Fruit fly (Drosophila melanogaster) whole organism, embryonic: Measurements from ENCODE around the gene Calr.

Experiments
- BEAF-32 ChIP-seq: fragments of 200-800 bp; sonication (Bioruptor generic); optimal IDR thresholded peaks from 3 replicates; lab custom pipeline; 2017; ENCODE audit warnings: missing biosample characterization, missing genetic modification characterization, mild to moderate bottlenecking, moderate library complexity, missing genetic modification reagents
- Bgb ChIP-seq: fragments of 200-800 bp; sonication (Bioruptor generic); IDR thresholded peaks from 2 replicates; pipeline ENCODE4 v1.3.6; 2022; ENCODE audit warnings: missing biosample characterization, missing genetic modification characterization; ENCODE audit not compliant: partially characterized antibody
- CG1024 ChIP-seq: fragments of 200-800 bp; sonication (Bioruptor generic); IDR thresholded peaks from 2 replicates; pipeline ENCODE4 v1.3.6; 2022; ENCODE audit warnings: missing biosample characterization, missing genetic modification characterization
- CG13287 ChIP-seq: fragments of 200-800 bp; sonication (Bioruptor generic); IDR thresholded peaks from 2 replicates; pipeline ENCODE4 v1.3.6; 2022; ENCODE audit warnings: missing biosample characterization, missing genetic modification characterization; ENCODE audit not compliant: partially characterized antibody
- CG14710 ChIP-seq: fragments of 200-800 bp; sonication (Bioruptor generic); optimal IDR thresholded peaks from 3 replicates; lab custom pipeline; 2019; ENCODE audit warnings: missing biosample characterization, mild to moderate bottlenecking, missing genetic modification characterization, moderate library complexity
- CG15073 ChIP-seq: fragments of 200-800 bp; sonication (Bioruptor generic); optimal IDR thresholded peaks from 2 replicates; lab custom pipeline; 2016; ENCODE audit warnings: missing biosample characterization, missing genetic modification characterization
- CG15514 ChIP-seq: fragments of 200-800 bp; sonication (Bioruptor generic); optimal IDR thresholded peaks from 3 replicates; lab custom pipeline; 2017; ENCODE audit warnings: missing biosample characterization, missing genetic modification characterization, mild to moderate bottlenecking, moderate library complexity, missing genetic modification reagents
- CG1647 ChIP-seq: fragments of 200-800 bp; sonication (Bioruptor generic); optimal IDR thresholded peaks from 3 replicates; lab custom pipeline; 2016; ENCODE audit warnings: missing biosample characterization, missing genetic modification characterization
- CG2116 ChIP-seq: fragments of 200-800 bp; sonication (Bioruptor generic); optimal IDR thresholded peaks from 3 replicates; lab custom pipeline; 2018; ENCODE audit warnings: missing biosample characterization, mild to moderate bottlenecking, missing genetic modification characterization
- CG2678 ChIP-seq: fragments of 200-800 bp; sonication (Bioruptor generic); optimal IDR thresholded peaks from 3 replicates; lab custom pipeline; 2019; ENCODE audit warnings: missing biosample characterization, mild to moderate bottlenecking, missing genetic modification characterization, moderate library complexity
- CG3995 ChIP-seq: fragments of 200-800 bp; sonication (Bioruptor generic); optimal IDR thresholded peaks from 3 replicates; lab custom pipeline; 2016; ENCODE audit warnings: missing biosample characterization, missing genetic modification characterization
- CG6813 ChIP-seq: fragments of 200-800 bp; sonication (Bioruptor generic); optimal IDR thresholded peaks from 2 replicates; lab custom pipeline; 2017; ENCODE audit warnings: missing biosample characterization, missing genetic modification characterization, mild to moderate bottlenecking, moderate library complexity, missing genetic modification reagents
- CG8290 ChIP-seq, 3 experiments: fragments of 200-800 bp; sonication (Bioruptor generic); optimal IDR thresholded peaks; 2 replicates each; lab custom pipeline; 2016 to 2019; ENCODE audit warnings: missing biosample characterization in 3 of 3, missing genetic modification characterization in 3 of 3, mild to moderate bottlenecking in 2 of 3, moderate library complexity in 1 of 3
- CG9215 ChIP-seq: fragments of 200-800 bp; sonication (Bioruptor generic); IDR thresholded peaks from 2 replicates; pipeline ENCODE4 v1.3.6; 2022; ENCODE audit warnings: missing biosample characterization, missing genetic modification characterization
- Dll ChIP-seq: fragments of 200-800 bp; sonication (Bioruptor generic); IDR thresholded peaks from 4 replicates; pipeline ENCODE4 v1.3.6; 2022; ENCODE audit warnings: missing biosample characterization, missing genetic modification characterization; ENCODE audit not compliant: partially characterized antibody
- Dp ChIP-seq: fragments of 200-800 bp; sonication (Bioruptor generic); optimal IDR thresholded peaks from 2 replicates; lab custom pipeline; 2018; ENCODE audit warnings: missing biosample characterization, mild to moderate bottlenecking, missing genetic modification characterization, moderate library complexity
- E2f2 ChIP-seq: fragments of 200-800 bp; sonication (Bioruptor generic); IDR thresholded peaks from 2 replicates; pipeline ENCODE4 v1.3.6; 2022; ENCODE audit warnings: missing biosample characterization, missing genetic modification characterization
- Elba2 ChIP-seq: fragments of 200-800 bp; sonication (Bioruptor generic); optimal IDR thresholded peaks from 3 replicates; lab custom pipeline; 2016; ENCODE audit warnings: missing biosample characterization, missing genetic modification characterization
- Ets97D ChIP-seq: fragments of 200-800 bp; sonication (Bioruptor generic); optimal IDR thresholded peaks from 3 replicates; lab custom pipeline; 2016; ENCODE audit warnings: missing biosample characterization, missing genetic modification characterization
- HLH4C ChIP-seq: fragments of 200-800 bp; sonication (Bioruptor generic); IDR thresholded peaks from 3 replicates; pipeline ENCODE4 v1.3.6; 2022; ENCODE audit warnings: missing biosample characterization, missing genetic modification characterization; ENCODE audit not compliant: partially characterized antibody
- HmgZ ChIP-seq: fragments of 200-800 bp; sonication (Bioruptor generic); optimal IDR thresholded peaks from 2 replicates; lab custom pipeline; 2018; ENCODE audit warnings: missing biosample characterization, mild to moderate bottlenecking, missing genetic modification characterization
- Hr3 ChIP-seq: fragments of 200-800 bp; sonication (Bioruptor generic); optimal IDR thresholded peaks from 3 replicates; lab custom pipeline; 2016; ENCODE audit warnings: missing biosample characterization, missing genetic modification characterization
- MBD-R2 ChIP-seq: fragments of 200-800 bp; sonication (Bioruptor generic); IDR thresholded peaks from 2 replicates; pipeline ENCODE4 v1.3.6; 2022; ENCODE audit warnings: missing biosample characterization, missing genetic modification characterization
- Med ChIP-seq: fragments of 200-800 bp; sonication (Bioruptor generic); peaks from one replicate; lab custom pipeline; 2016; ENCODE audit warnings: missing biosample characterization, missing genetic modification characterization, mild to moderate bottlenecking, inconsistent platforms, moderate library complexity
- Myb ChIP-seq: fragments of 200-800 bp; sonication (Bioruptor generic); optimal IDR thresholded peaks from 2 replicates; lab custom pipeline; 2016; ENCODE audit warnings: missing biosample characterization, missing genetic modification characterization
- Optix ChIP-seq: fragments of 200-800 bp; sonication (Bioruptor generic); IDR thresholded peaks from 3 replicates; pipeline ENCODE4 v1.3.6; 2022; ENCODE audit warnings: missing biosample characterization, missing genetic modification characterization
- Ptx1 ChIP-seq: fragments of 200-800 bp; sonication (Bioruptor generic); IDR thresholded peaks from 2 replicates; pipeline ENCODE4 v1.3.6; 2022; ENCODE audit warnings: missing biosample characterization, missing genetic modification characterization
- Rfx ChIP-seq: fragments of 200-800 bp; sonication (Bioruptor generic); IDR thresholded peaks from 2 replicates; pipeline ENCODE4 v1.3.6; 2022; ENCODE audit warnings: missing biosample characterization, missing genetic modification characterization
- YL-1 ChIP-seq: fragments of 200-800 bp; sonication (Bioruptor generic); optimal IDR thresholded peaks from 3 replicates; lab custom pipeline; 2017; ENCODE audit warnings: missing biosample characterization, mild to moderate bottlenecking, missing genetic modification characterization
- ap ChIP-seq: fragments of 200-800 bp; sonication (Bioruptor generic); IDR thresholded peaks from 2 replicates; pipeline ENCODE4 v1.3.6; 2022; ENCODE audit warnings: missing biosample characterization, missing genetic modification characterization
- croc ChIP-seq: fragments of 200-800 bp; sonication (Bioruptor generic); conservative IDR thresholded peaks from 3 replicates; pipeline ENCODE4 v1.3.6; 2022; ENCODE audit warnings: missing biosample characterization, missing genetic modification characterization
- fd3F ChIP-seq: fragments of 200-800 bp; sonication (Bioruptor generic); optimal IDR thresholded peaks from 2 replicates; lab custom pipeline; 2018; ENCODE audit warnings: missing biosample characterization, mild to moderate bottlenecking, missing genetic modification characterization, moderate library complexity
- knrl ChIP-seq: fragments of 200-800 bp; sonication (Bioruptor generic); IDR thresholded peaks from 3 replicates; pipeline ENCODE4 v1.3.6; 2022; ENCODE audit warnings: missing biosample characterization, missing genetic modification characterization; ENCODE audit not compliant: partially characterized antibody
- lola ChIP-seq, 3 experiments: fragments of >200 bp in 2 of 3; fragments of 200-800 bp in 1 of 3; sonication (Bioruptor generic) in 1 of 3; optimal IDR thresholded peaks; 2 replicates each; lab custom pipeline; 2017 to 2019; ENCODE audit warnings: missing biosample characterization in 3 of 3, missing genetic modification characterization in 3 of 3, mild to moderate bottlenecking in 1 of 3, moderate library complexity in 1 of 3
- pita ChIP-seq: fragments of 200-800 bp; sonication (Bioruptor generic); optimal IDR thresholded peaks from 2 replicates; lab custom pipeline; 2017; ENCODE audit warnings: missing biosample characterization, mild to moderate bottlenecking, missing genetic modification characterization
- prd ChIP-seq, 3 experiments: fragments of >200 bp in 2 of 3; fragments of 200-800 bp in 1 of 3; sonication (Bioruptor generic) in 1 of 3; optimal IDR thresholded peaks in 2 of 3; IDR thresholded peaks in 1 of 3; 2 replicates in 2 of 3; 3 replicates in 1 of 3; pipeline versions ENCODE4 v1.3.6 to Lab custom; 2017 to 2022; ENCODE audit warnings: missing biosample characterization in 1 of 3, missing genetic modification characterization in 1 of 3
- pzg ChIP-seq: fragments of 200-800 bp; sonication (Bioruptor generic); optimal IDR thresholded peaks from 3 replicates; lab custom pipeline; 2018; ENCODE audit warnings: missing biosample characterization, mild to moderate bottlenecking, missing genetic modification characterization, moderate library complexity
- row ChIP-seq: fragments of 200-800 bp; sonication (Bioruptor generic); IDR thresholded peaks from 3 replicates; pipeline ENCODE4 v1.3.6; 2022; ENCODE audit warnings: missing biosample characterization, missing genetic modification characterization
- sim ChIP-seq: fragments of 200-800 bp; sonication (Bioruptor generic); IDR thresholded peaks from 2 replicates; pipeline ENCODE4 v1.3.6; 2022; ENCODE audit warnings: missing biosample characterization, missing genetic modification characterization
- stwl ChIP-seq: fragments of 200-800 bp; sonication (Bioruptor generic); optimal IDR thresholded peaks from 3 replicates; lab custom pipeline; 2018; ENCODE audit warnings: missing biosample characterization, mild to moderate bottlenecking, missing genetic modification characterization, moderate library complexity
- trem ChIP-seq: fragments of 200-800 bp; optimal IDR thresholded peaks from 3 replicates; lab custom pipeline; 2019; ENCODE audit warnings: missing biosample characterization, mild to moderate bottlenecking, missing genetic modification characterization, moderate library complexity

Gene Calr

DNA sequence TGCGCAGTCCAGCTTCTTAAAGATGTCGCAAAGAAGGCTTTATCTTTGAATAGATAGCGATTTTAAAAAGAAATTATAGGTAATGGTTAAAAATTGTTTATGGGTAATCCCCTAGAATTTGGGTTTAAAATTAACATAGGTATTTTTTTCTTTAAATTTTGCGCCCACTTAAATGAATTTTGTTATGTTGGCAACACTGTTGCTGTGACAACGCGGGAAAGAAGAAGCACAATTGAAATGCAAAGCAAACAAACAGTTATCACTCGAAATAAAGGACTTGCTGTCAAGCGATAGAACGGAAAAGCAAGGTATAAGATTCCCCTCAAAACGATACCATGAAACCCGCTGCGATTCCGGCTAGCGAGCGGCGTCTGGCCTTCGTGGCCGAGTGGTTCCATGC lies 49.1 kb upstream of the Calr start, which contains the start of gene nmdyn-D7 (continued):
- TF ChIP-seq CG1024 (GFP tag; lab: Robert Waterston, UW): no peak
- peak; percentile 2 for TF ChIP-seq BEAF-32 (GFP tag; lab: Kevin White, UChicago)
- 0 out of 3 replicates have a peak, but pooled peaks have one; percentile 8 for TF ChIP-seq knrl (GFP tag; lab: Robert Waterston, UW)
- TF ChIP-seq Dll (GFP tag; lab: Robert Waterston, UW): 0 out of 4 replicates have a peak, but pooled peaks have one; percentile 42
- 0 out of 2 replicates have a peak, but pooled peaks have one; percentile 28 for TF ChIP-seq sim (GFP tag; lab: Robert Waterston, UW)
- peak; percentile 18 for TF ChIP-seq Elba2 (GFP tag; lab: Kevin White, UChicago)
- TF ChIP-seq row (GFP tag; lab: Robert Waterston, UW): peak; percentile 26; the same call in 1 of the 3 replicates
- no peak for TF ChIP-seq ap (GFP tag; lab: Robert Waterston, UW)
- TF ChIP-seq pita (GFP tag; lab: Kevin White, UChicago): no peak
- TF ChIP-seq CG13287 (GFP tag; lab: Robert Waterston, UW): peak; percentile 24; the same call in 1 of the 2 replicates
- no peak for TF ChIP-seq Ptx1
- no peak for TF ChIP-seq CG1647 (GFP tag; lab: Kevin White, UChicago)
- no peak for TF ChIP-seq CG6813 (GFP tag; lab: Kevin White, UChicago)
- peak; percentile 9 for TF ChIP-seq Ets97D (GFP tag; lab: Kevin White, UChicago)
- TF ChIP-seq YL-1 (GFP tag; lab: Kevin White, UChicago): peak; percentile 50
- TF ChIP-seq stwl (tag; lab: Kevin White, UChicago): peak; percentile 59
- TF ChIP-seq CG15073 (GFP tag; lab: Kevin White, UChicago): no peak
- TF ChIP-seq croc (GFP tag; lab: Robert Waterston, UW): no peak
- peak; percentile 97 for TF ChIP-seq E2f2 (GFP tag; lab: Robert Waterston, UW)
- no peak for TF ChIP-seq CG8290 (GFP tag; optimal IDR thresholded peaks at IDR 0.05; lab: Kevin White, UChicago)
- TF ChIP-seq CG8290 (tag; optimal IDR thresholded peaks at IDR 0.05; lab: Kevin White, UChicago): no peak
- no peak for TF ChIP-seq Hr3 (GFP tag; lab: Kevin White, UChicago)
- TF ChIP-seq lola (GFP tag; optimal IDR thresholded peaks at IDR 0.05; lab: Kevin White, UChicago): no peak
- TF ChIP-seq Myb (GFP tag; lab: Kevin White, UChicago): peak; percentile 24
- peak; percentile 71; the same call in 1 of the 2 replicates for TF ChIP-seq MBD-R2 (GFP tag; lab: Robert Waterston, UW)
- peak; percentile 37; the same call in 1 of the 2 replicates for TF ChIP-seq Bgb (GFP tag; lab: Robert Waterston, UW)
- no peak for TF ChIP-seq prd (optimal IDR thresholded peaks at IDR 0.05; lab: Kevin White, UChicago)
- TF ChIP-seq prd (GFP tag; IDR thresholded peaks at IDR 0.05; lab: Robert Waterston, UW): no peak
- TF ChIP-seq Optix (GFP tag; lab: Robert Waterston, UW): no peak
- TF ChIP-seq Med: peak; percentile 64
- TF ChIP-seq trem (tag; lab: Kevin White, UChicago): no peak
- TF ChIP-seq HLH4C (GFP tag; lab: Robert Waterston, UW): no peak
- peak; percentile 89 for TF ChIP-seq CG9215 (GFP tag; lab: Robert Waterston, UW)
- TF ChIP-seq CG2116 (GFP tag; lab: Kevin White, UChicago): no peak
- TF ChIP-seq CG15514 (GFP tag; lab: Kevin White, UChicago): peak; percentile 11
- TF ChIP-seq HmgZ (tag; lab: Kevin White, UChicago): peak; percentile 24
- TF ChIP-seq fd3F (GFP tag; lab: Kevin White, UChicago): peak; percentile 13
- peak; percentile 93 for TF ChIP-seq Dp (GFP tag; lab: Kevin White, UChicago)
- TF ChIP-seq pzg (GFP tag; lab: Kevin White, UChicago): peak; percentile 44
- no peak for TF ChIP-seq CG2678 (tag; lab: Kevin White, UChicago)
- TF ChIP-seq Rfx (GFP tag; lab: Robert Waterston, UW): peak; percentile 70
- peak; percentile 38 for TF ChIP-seq CG14710 (tag; lab: Kevin White, UChicago)
- peak; percentile 57 for TF ChIP-seq CG3995 (GFP tag; lab: Kevin White, UChicago)
